Worm (Caenorhabditis elegans) whole organism, L1 larva: ENCODE data around the gene srx-111.
A peak's percentile ranks its signal among the peaks of the same experiment; 100 is the strongest.

Source experiments
- C16A3.4 ChIP-seq: fragments of 150-350 bp; optimal IDR thresholded peaks from 2 replicates; lab custom pipeline; 2014; ENCODE audit warnings: missing biosample characterization, missing genetic modification characterization
- F16B12.6 ChIP-seq: fragments of 150-350 bp; optimal IDR thresholded peaks from 2 replicates; lab custom pipeline; 2014; ENCODE audit warnings: missing biosample characterization, missing genetic modification characterization
- Y116A8C.19 ChIP-seq: sonication (generic microtip); optimal IDR thresholded peaks from 2 replicates; lab custom pipeline; 2016; ENCODE audit warnings: missing compliant biosample characterization, missing genetic modification characterization, borderline replicate concordance
- aly-2 ChIP-seq: fragments of 150-350 bp; optimal IDR thresholded peaks from 2 replicates; lab custom pipeline; 2014; ENCODE audit warnings: missing biosample characterization, missing genetic modification characterization
- ama-1 ChIP-seq: fragments of 150-350 bp; optimal IDR thresholded peaks from 2 replicates; lab custom pipeline; 2014
- blmp-1 ChIP-seq: fragments of 150-350 bp; optimal IDR thresholded peaks from 2 replicates; lab custom pipeline; 2014; ENCODE audit warnings: missing biosample characterization, missing genetic modification characterization
- ceh-90 ChIP-seq: sonication (generic microtip); optimal IDR thresholded peaks from 2 replicates; lab custom pipeline; 2016; ENCODE audit warnings: missing genetic modification characterization, missing compliant biosample characterization
- ces-1 ChIP-seq: fragments of 150-350 bp; optimal IDR thresholded peaks from 2 replicates; lab custom pipeline; 2014; ENCODE audit warnings: missing biosample characterization, missing genetic modification reagents, missing genetic modification characterization
- dsc-1 ChIP-seq: sonication (generic microtip); optimal IDR thresholded peaks from 2 replicates; lab custom pipeline; 2016; ENCODE audit warnings: mild to moderate bottlenecking, missing genetic modification characterization, missing compliant biosample characterization
- efl-1 ChIP-seq, 4 experiments: fragments of 150-350 bp; optimal IDR thresholded peaks in 3 of 4; peaks in 1 of 4; 1 replicate in 1 of 4; 2 replicates in 3 of 4; lab custom pipeline; 2014; ENCODE audit warnings: missing biosample characterization in 2 of 4, missing genetic modification characterization in 2 of 4, missing genetic modification reagents in 2 of 4
- efl-3 ChIP-seq: fragments of 200-800 bp; sonication (Bioruptor generic); optimal IDR thresholded peaks from 2 replicates; lab custom pipeline; 2018; ENCODE audit warnings: mild to moderate bottlenecking, missing genetic modification characterization, missing compliant biosample characterization
- egl-27 ChIP-seq, 2 experiments: fragments of 150-350 bp in 1 of 2; sonication (generic microtip); optimal IDR thresholded peaks; 3 replicates each; lab custom pipeline; 2017 to 2018; ENCODE audit warnings: missing biosample characterization in 2 of 2, missing genetic modification characterization in 2 of 2, missing genetic modification reagents in 2 of 2
- elt-2 ChIP-seq: sonication (generic microtip); optimal IDR thresholded peaks from 2 replicates; lab custom pipeline; 2016; ENCODE audit warnings: missing genetic modification characterization, mild to moderate bottlenecking, inconsistent platforms, missing compliant biosample characterization, missing genetic modification reagents
- ets-5 ChIP-seq: fragments of 200-800 bp; sonication (Bioruptor generic); IDR thresholded peaks from 2 replicates; pipeline ENCODE4 v1.3.6; 2022; ENCODE audit warnings: missing genetic modification characterization, missing compliant biosample characterization
- fkh-10 ChIP-seq: sonication (generic microtip); optimal IDR thresholded peaks from 2 replicates; lab custom pipeline; 2017; ENCODE audit warnings: missing biosample characterization, missing genetic modification reagents, missing genetic modification characterization
- fkh-4 ChIP-seq: sonication (generic microtip); optimal IDR thresholded peaks from 2 replicates; lab custom pipeline; 2016; ENCODE audit warnings: missing compliant biosample characterization, missing genetic modification characterization, borderline replicate concordance
- fos-1 ChIP-seq: fragments of 150-350 bp; optimal IDR thresholded peaks from 2 replicates; lab custom pipeline; 2014; ENCODE audit warnings: missing biosample characterization, missing genetic modification characterization
- hlh-17 ChIP-seq: fragments of 200-800 bp; sonication (Bioruptor generic); optimal IDR thresholded peaks from 2 replicates; lab custom pipeline; 2018; ENCODE audit warnings: missing genetic modification characterization, mild to moderate bottlenecking, missing compliant biosample characterization, moderate library complexity, borderline replicate concordance
- hlh-4 ChIP-seq: sonication (generic microtip); optimal IDR thresholded peaks from 2 replicates; lab custom pipeline; 2016; ENCODE audit warnings: mild to moderate bottlenecking, missing genetic modification characterization, missing compliant biosample characterization
- hpl-2 ChIP-seq: fragments of 150-350 bp; optimal IDR thresholded peaks from 2 replicates; lab custom pipeline; 2014; ENCODE audit warnings: missing biosample characterization, missing genetic modification reagents, missing genetic modification characterization
- lin-13 ChIP-seq: fragments of 150-350 bp; optimal IDR thresholded peaks from 2 replicates; lab custom pipeline; 2014; ENCODE audit warnings: missing biosample characterization, missing genetic modification reagents, missing genetic modification characterization
- lin-14 ChIP-seq: fragments of 200-800 bp; sonication (Bioruptor generic); optimal IDR thresholded peaks from 2 replicates; lab custom pipeline; 2018; ENCODE audit warnings: mild to moderate bottlenecking, missing genetic modification characterization, moderate library complexity, missing compliant biosample characterization
- lin-35 ChIP-seq, 2 experiments: fragments of 150-350 bp; optimal IDR thresholded peaks; 2 replicates each; lab custom pipeline; 2014; ENCODE audit warnings: missing biosample characterization in 2 of 2, missing genetic modification characterization in 2 of 2, missing genetic modification reagents in 2 of 2
- lir-3 ChIP-seq: sonication (generic microtip); optimal IDR thresholded peaks from 2 replicates; lab custom pipeline; 2016; ENCODE audit warnings: mild to moderate bottlenecking, missing genetic modification characterization, moderate library complexity, missing compliant biosample characterization; ENCODE audit not compliant: poor library complexity
- mdl-1 ChIP-seq, 2 experiments: fragments of 150-350 bp; optimal IDR thresholded peaks; 2 replicates each; lab custom pipeline; 2014 to 2017; ENCODE audit warnings: missing biosample characterization in 2 of 2, missing genetic modification characterization in 2 of 2, inconsistent platforms in 1 of 2
- mef-2 ChIP-seq: fragments of 150-350 bp; optimal IDR thresholded peaks from 2 replicates; lab custom pipeline; 2014; ENCODE audit warnings: missing biosample characterization, missing genetic modification characterization
- mep-1 ChIP-seq: fragments of 150-350 bp; optimal IDR thresholded peaks from 2 replicates; lab custom pipeline; 2014; ENCODE audit warnings: missing biosample characterization, missing genetic modification characterization
- nhr-11 ChIP-seq: fragments of 150-350 bp; optimal IDR thresholded peaks from 2 replicates; lab custom pipeline; 2014; ENCODE audit warnings: missing biosample characterization, missing genetic modification characterization
- nhr-12 ChIP-seq: sonication (generic microtip); optimal IDR thresholded peaks from 2 replicates; lab custom pipeline; 2017; ENCODE audit warnings: missing biosample characterization, missing genetic modification characterization
- nhr-20 ChIP-seq: sonication (generic microtip); optimal IDR thresholded peaks from 2 replicates; lab custom pipeline; 2016; ENCODE audit warnings: mild to moderate bottlenecking, missing genetic modification characterization, missing compliant biosample characterization
- nhr-28 ChIP-seq: fragments of 150-350 bp; optimal IDR thresholded peaks from 2 replicates; lab custom pipeline; 2014; ENCODE audit warnings: missing biosample characterization, missing genetic modification characterization
- nhr-47 ChIP-seq: sonication (generic microtip); optimal IDR thresholded peaks from 2 replicates; lab custom pipeline; 2016; ENCODE audit warnings: mild to moderate bottlenecking, missing genetic modification characterization, moderate library complexity, missing compliant biosample characterization
- nhr-71 ChIP-seq: sonication (generic microtip); optimal IDR thresholded peaks from 2 replicates; lab custom pipeline; 2016; ENCODE audit warnings: mild to moderate bottlenecking, missing genetic modification characterization, moderate library complexity, missing compliant biosample characterization
- nhr-85 ChIP-seq: sonication (generic microtip); peaks from one replicate; lab custom pipeline; 2016; ENCODE audit warnings: missing genetic modification characterization, inconsistent platforms, missing compliant biosample characterization
- nhr-90 ChIP-seq: sonication (generic microtip); optimal IDR thresholded peaks from 2 replicates; lab custom pipeline; 2016; ENCODE audit warnings: mild to moderate bottlenecking, missing genetic modification characterization, missing compliant biosample characterization; ENCODE audit not compliant: poor library complexity
- pag-3 ChIP-seq: sonication (generic microtip); optimal IDR thresholded peaks from 2 replicates; lab custom pipeline; 2017; ENCODE audit warnings: missing genetic modification characterization, mild to moderate bottlenecking, missing compliant biosample characterization, antibody characterized with exemption, borderline replicate concordance; ENCODE audit not compliant: insufficient read depth
- pax-3 ChIP-seq: fragments of 200-800 bp; sonication (Bioruptor generic); optimal IDR thresholded peaks from 2 replicates; lab custom pipeline; 2018; ENCODE audit warnings: mild to moderate bottlenecking, missing genetic modification characterization, moderate library complexity, missing compliant biosample characterization
- rnt-1 ChIP-seq: sonication (generic microtip); optimal IDR thresholded peaks from 2 replicates; lab custom pipeline; 2016; ENCODE audit warnings: mild to moderate bottlenecking, missing genetic modification characterization, moderate library complexity, missing compliant biosample characterization
- skn-1 ChIP-seq: fragments of 150-350 bp; optimal IDR thresholded peaks from 2 replicates; lab custom pipeline; 2014; ENCODE audit warnings: missing biosample characterization, missing genetic modification characterization
- snu-23 ChIP-seq: sonication (generic microtip); optimal IDR thresholded peaks from 2 replicates; lab custom pipeline; 2016; ENCODE audit warnings: missing genetic modification characterization, missing compliant biosample characterization
- sptf-1 ChIP-seq: fragments of 150-350 bp; optimal IDR thresholded peaks from 2 replicates; lab custom pipeline; 2014; ENCODE audit warnings: missing biosample characterization, missing genetic modification characterization
- sup-37 ChIP-seq: fragments of 200-800 bp; sonication (Bioruptor generic); optimal IDR thresholded peaks from 2 replicates; lab custom pipeline; 2018; ENCODE audit warnings: mild to moderate bottlenecking, missing genetic modification characterization, missing compliant biosample characterization
- swsn-7 ChIP-seq: sonication (generic microtip); optimal IDR thresholded peaks from 2 replicates; lab custom pipeline; 2016; ENCODE audit warnings: missing genetic modification characterization, missing compliant biosample characterization
- tbx-2 ChIP-seq: sonication (generic microtip); optimal IDR thresholded peaks from 2 replicates; lab custom pipeline; 2016; ENCODE audit warnings: missing genetic modification characterization, missing compliant biosample characterization
- tlp-1 ChIP-seq: fragments of 150-350 bp; optimal IDR thresholded peaks from 2 replicates; lab custom pipeline; 2014; ENCODE audit warnings: missing biosample characterization, missing genetic modification characterization
- unc-130 ChIP-seq: fragments of 150-350 bp; optimal IDR thresholded peaks from 2 replicates; lab custom pipeline; 2017; ENCODE audit warnings: missing biosample characterization, missing genetic modification characterization, inconsistent platforms
- unc-62 ChIP-seq: fragments of 150-350 bp; optimal IDR thresholded peaks from 2 replicates; lab custom pipeline; 2014; ENCODE audit warnings: missing biosample characterization, missing genetic modification reagents, missing genetic modification characterization
- unc-86 ChIP-seq: sonication (generic microtip); optimal IDR thresholded peaks from 2 replicates; lab custom pipeline; 2016; ENCODE audit warnings: missing genetic modification characterization, missing compliant biosample characterization
- xbp-1 ChIP-seq: sonication (generic microtip); optimal IDR thresholded peaks from 2 replicates; lab custom pipeline; 2016; ENCODE audit warnings: missing genetic modification characterization, missing compliant biosample characterization
- zag-1 ChIP-seq: fragments of 150-350 bp; optimal IDR thresholded peaks from 2 replicates; lab custom pipeline; 2014; ENCODE audit warnings: missing biosample characterization, missing genetic modification characterization
- zip-4 ChIP-seq: fragments of 200-800 bp; sonication (Bioruptor generic); optimal IDR thresholded peaks from 2 replicates; lab custom pipeline; 2018; ENCODE audit warnings: mild to moderate bottlenecking, missing genetic modification characterization, moderate library complexity, missing compliant biosample characterization
- ztf-11 ChIP-seq, 2 experiments: sonication (generic microtip); optimal IDR thresholded peaks; 2 replicates each; lab custom pipeline; 2016 to 2017; ENCODE audit warnings: missing genetic modification characterization in 2 of 2, missing biosample characterization in 1 of 2, missing compliant biosample characterization in 1 of 2

The srx-111 gene

ce11 chrII:3786538-3786937 lies 28.9 kb downstream of the srx-111 start (continued):
- TF ChIP-seq blmp-1 (tag; lab: Kevin White, UChicago) (no peak), fkh-10 (GFP tag; lab: Kevin White, UChicago) (no peak), elt-2 (tag; lab: Kevin White, UChicago) (peak; percentile 100), unc-62 (GFP tag; lab: Kevin White, UChicago) (no peak), mef-2 (tag; lab: Kevin White, UChicago) (no peak), pax-3 (tag; lab: Kevin White, UChicago) (peak; percentile 79), rnt-1 (tag; lab: Kevin White, UChicago) (no peak), zag-1 (tag; lab: Kevin White, UChicago) (no peak), ets-5 (no peak), fkh-4 (tag; lab: Kevin White, UChicago) (no peak), nhr-47 (no peak), xbp-1 (no peak), hlh-17 (GFP tag; lab: Kevin White, UChicago) (no peak), sup-37 (GFP tag; lab: Kevin White, UChicago) (no peak), lin-13 (GFP tag; lab: Kevin White, UChicago) (no peak), efl-1 (optimal IDR thresholded peaks at IDR 0.05; lab: Kevin White, UChicago) (no peak), efl-1 (GFP tag; optimal IDR thresholded peaks at IDR 0.05 in 1 of 2; lab: Kevin White, UChicago) (peak in 1 of 2 experiments; percentile 84), dsc-1 (no peak), skn-1 (tag; lab: Kevin White, UChicago) (no peak), mdl-1 (tag; optimal IDR thresholded peaks at IDR 0.05; lab: Kevin White, UChicago) (no peak), ama-1 (lab: Kevin White, UChicago) (no peak), unc-86 (tag; lab: Kevin White, UChicago) (no peak), ztf-11 (tag; optimal IDR thresholded peaks at IDR 0.05; lab: Kevin White, UChicago) (no peak), C16A3.4 (tag; lab: Kevin White, UChicago) (no peak), Y116A8C.19 (no peak), hpl-2 (GFP tag; lab: Kevin White, UChicago) (no peak), mep-1 (tag; lab: Kevin White, UChicago) (no peak), nhr-20 (tag; lab: Kevin White, UChicago) (peak; percentile 51), tlp-1 (tag; lab: Kevin White, UChicago) (peak; percentile 91), hlh-4 (tag; lab: Kevin White, UChicago) (no peak), efl-3 (GFP tag; lab: Kevin White, UChicago) (no peak), aly-2 (tag; lab: Kevin White, UChicago) (no peak), lin-35 (GFP tag; optimal IDR thresholded peaks at IDR 0.05; lab: Kevin White, UChicago) (peak in 1 of 2 experiments; percentile 70), nhr-28 (no peak), pag-3 (tag; lab: Kevin White, UChicago) (no peak), nhr-85 (tag; lab: Kevin White, UChicago) (no peak), sptf-1 (tag; lab: Kevin White, UChicago) (no peak), swsn-7 (tag; lab: Kevin White, UChicago) (no peak), nhr-11 (tag; lab: Kevin White, UChicago) (no peak), nhr-71 (tag; lab: Kevin White, UChicago) (no peak), F16B12.6 (tag; lab: Kevin White, UChicago) (no peak), snu-23 (GFP tag; lab: Kevin White, UChicago) (no peak), fos-1 (tag; lab: Kevin White, UChicago) (peak; percentile 4), unc-130 (tag; lab: Kevin White, UChicago) (no peak), zip-4 (GFP tag; lab: Kevin White, UChicago) (no peak), tbx-2 (no peak), ceh-90 (tag; lab: Kevin White, UChicago) (no peak), lir-3 (tag; lab: Kevin White, UChicago) (no peak), ces-1 (no peak), nhr-12 (tag; lab: Kevin White, UChicago) (no peak), egl-27 (tag; optimal IDR thresholded peaks at IDR 0.05; lab: Kevin White, UChicago) (no peak), lin-14 (no peak), nhr-90 (tag; lab: Kevin White, UChicago) (peak; percentile 47)
- TF ChIP-seq, all 84 proteins: peak for 14
